Fruit fly (Drosophila melanogaster) whole organism, embryonic: ENCODE data around the gene Lamtor4.

Experiments
- Mad ChIP-seq: fragments of 200-800 bp; sonication (Bioruptor generic); optimal IDR thresholded peaks from 2 replicates; lab custom pipeline; 2016; ENCODE audit warnings: missing biosample characterization, missing genetic modification characterization
- stc ChIP-seq: fragments of 200-800 bp; sonication (Bioruptor generic); IDR thresholded peaks from 2 replicates; pipeline ENCODE4 v1.3.6; 2022; ENCODE audit warnings: missing biosample characterization, missing genetic modification characterization

DNA sequence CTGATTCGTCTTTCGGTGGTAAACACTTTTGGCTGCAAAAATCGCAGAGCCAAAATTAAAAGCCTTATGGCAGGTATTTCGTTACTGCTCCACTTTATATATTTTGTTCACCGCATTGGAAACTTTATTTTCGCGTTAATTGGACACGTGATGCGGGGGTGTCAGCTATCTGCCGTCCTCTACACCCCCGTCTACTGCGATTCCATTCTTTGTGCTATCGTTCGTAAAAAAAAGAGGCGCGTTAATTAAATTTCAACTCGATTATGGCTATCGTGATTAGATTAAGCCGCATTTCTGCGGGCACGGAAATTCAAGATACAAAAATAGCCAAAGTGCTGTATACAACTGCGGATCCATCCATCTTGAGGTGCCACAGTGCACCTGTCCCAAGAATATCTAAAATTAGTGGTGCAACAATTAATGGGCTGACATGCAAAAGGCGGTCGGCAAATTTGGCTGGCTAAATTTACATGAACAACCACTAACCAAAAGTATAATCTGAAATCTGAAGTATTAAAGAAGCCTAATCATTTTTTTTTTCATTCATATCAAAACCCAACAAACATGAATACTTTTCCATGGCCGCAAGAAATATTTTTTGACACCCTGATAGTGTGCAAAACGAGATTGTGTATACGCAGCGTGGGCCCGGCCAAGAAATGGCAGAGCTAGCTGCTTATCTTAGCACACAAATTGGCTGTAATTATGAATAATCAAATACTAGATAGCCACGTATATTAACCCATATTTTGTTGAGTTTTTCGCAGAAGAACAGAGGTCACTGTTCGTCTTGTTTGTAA, 33.5 kb downstream of the Lamtor4 start:
- TF ChIP-seq stc (GFP tag; lab: Robert Waterston, UW), result no peak
- TF ChIP-seq Mad (GFP tag; lab: Kevin White, UChicago), result no peak
